Fruit fly (Drosophila melanogaster) whole organism, adult: ENCODE data around the gene sick.

Experiments
- CG11617 ChIP-seq: fragments of 200-800 bp; sonication (Bioruptor generic); optimal IDR thresholded peaks from 2 replicates; lab custom pipeline; 2017; ENCODE audit warnings: mild to moderate bottlenecking, missing biosample characterization, missing genetic modification reagents, missing genetic modification characterization
- CG12768 ChIP-seq: fragments of 200-800 bp; sonication (Bioruptor generic); optimal IDR thresholded peaks from 2 replicates; lab custom pipeline; 2017; ENCODE audit warnings: missing biosample characterization, missing genetic modification characterization, mild to moderate bottlenecking, moderate library complexity, missing genetic modification reagents
- CG14711 ChIP-seq: fragments of 200-800 bp; sonication (Bioruptor generic); optimal IDR thresholded peaks from 2 replicates; lab custom pipeline; 2018; ENCODE audit warnings: missing biosample characterization, mild to moderate bottlenecking, missing genetic modification characterization, moderate library complexity
- CG1620 ChIP-seq: fragments of 200-800 bp; sonication (Bioruptor generic); optimal IDR thresholded peaks from 2 replicates; lab custom pipeline; 2016; ENCODE audit warnings: missing biosample characterization, missing genetic modification characterization
- CG33017 ChIP-seq: fragments of 200-800 bp; sonication (Bioruptor generic); optimal IDR thresholded peaks from 2 replicates; lab custom pipeline; 2018; ENCODE audit warnings: missing biosample characterization, mild to moderate bottlenecking, missing genetic modification characterization, moderate library complexity
- CG5204 ChIP-seq: fragments of 200-800 bp; sonication (Bioruptor generic); optimal IDR thresholded peaks from 2 replicates; lab custom pipeline; 2016; ENCODE audit warnings: missing biosample characterization, missing genetic modification characterization
- CG7045 ChIP-seq: fragments of 200-800 bp; sonication (Bioruptor generic); optimal IDR thresholded peaks from 2 replicates; lab custom pipeline; 2017; ENCODE audit warnings: missing biosample characterization, mild to moderate bottlenecking, missing genetic modification characterization
- CG7101 ChIP-seq: fragments of 200-800 bp; sonication (Bioruptor generic); optimal IDR thresholded peaks from 2 replicates; lab custom pipeline; 2018; ENCODE audit warnings: missing biosample characterization, mild to moderate bottlenecking, missing genetic modification characterization, moderate library complexity
- Clk ChIP-seq: fragments of 200-800 bp; sonication (Bioruptor generic); optimal IDR thresholded peaks from 2 replicates; lab custom pipeline; 2017; ENCODE audit warnings: missing biosample characterization, missing genetic modification characterization
- Crg-1 ChIP-seq: fragments of 200-800 bp; sonication (Bioruptor generic); optimal IDR thresholded peaks from 2 replicates; lab custom pipeline; 2016; ENCODE audit warnings: missing biosample characterization, missing genetic modification characterization
- Hr96 ChIP-seq: fragments of 200-800 bp; sonication (Bioruptor generic); optimal IDR thresholded peaks from 2 replicates; lab custom pipeline; 2016; ENCODE audit warnings: missing biosample characterization, missing genetic modification characterization
- Mnt ChIP-seq: fragments of 200-800 bp; sonication (Bioruptor generic); optimal IDR thresholded peaks from 2 replicates; lab custom pipeline; 2016; ENCODE audit warnings: missing biosample characterization, mild to moderate bottlenecking, missing genetic modification characterization
- bab1 ChIP-seq: fragments of 200-800 bp; sonication (Bioruptor generic); optimal IDR thresholded peaks from 3 replicates; lab custom pipeline; 2019; ENCODE audit warnings: missing biosample characterization, mild to moderate bottlenecking, missing genetic modification characterization, moderate library complexity
- cic ChIP-seq: fragments of 200-800 bp; sonication (Bioruptor generic); optimal IDR thresholded peaks from 2 replicates; lab custom pipeline; 2017; ENCODE audit warnings: missing biosample characterization, mild to moderate bottlenecking, missing genetic modification characterization, moderate library complexity
- cnc ChIP-seq, 2 experiments: fragments of >200 bp; optimal IDR thresholded peaks; 2 replicates each; lab custom pipeline; 2017
- kay ChIP-seq: fragments of 200-800 bp; sonication (Bioruptor generic); peaks from one replicate; lab custom pipeline; 2016; ENCODE audit warnings: missing biosample characterization, missing genetic modification characterization, borderline replicate concordance
- ovo ChIP-seq: fragments of 200-800 bp; sonication (Bioruptor generic); optimal IDR thresholded peaks from 2 replicates; lab custom pipeline; 2016; ENCODE audit warnings: missing biosample characterization, missing genetic modification characterization
- pad ChIP-seq: fragments of 200-800 bp; sonication (Bioruptor generic); optimal IDR thresholded peaks from 3 replicates; lab custom pipeline; 2017; ENCODE audit warnings: missing biosample characterization, missing genetic modification characterization, mild to moderate bottlenecking, moderate library complexity, missing genetic modification reagents
- tj ChIP-seq: fragments of 200-800 bp; sonication (Bioruptor generic); optimal IDR thresholded peaks from 3 replicates; lab custom pipeline; 2017; ENCODE audit warnings: missing biosample characterization, mild to moderate bottlenecking, missing genetic modification characterization, moderate library complexity
- toe ChIP-seq: fragments of 200-800 bp; sonication (Bioruptor generic); optimal IDR thresholded peaks from 2 replicates; lab custom pipeline; 2016; ENCODE audit warnings: missing biosample characterization, missing genetic modification characterization

The sick gene

dm6 chr2L:19952221-19952620 lies 156.1 kb downstream of the sick start:
- TF ChIP-seq cnc (optimal IDR thresholded peaks at IDR 0.05; lab: Kevin White, UChicago), result no peak
- TF ChIP-seq CG5204 (GFP tag; lab: Kevin White, UChicago), result no peak
- TF ChIP-seq CG7101, result no peak
- TF ChIP-seq Mnt, result no peak
- no peak for TF ChIP-seq CG1620

DNA sequence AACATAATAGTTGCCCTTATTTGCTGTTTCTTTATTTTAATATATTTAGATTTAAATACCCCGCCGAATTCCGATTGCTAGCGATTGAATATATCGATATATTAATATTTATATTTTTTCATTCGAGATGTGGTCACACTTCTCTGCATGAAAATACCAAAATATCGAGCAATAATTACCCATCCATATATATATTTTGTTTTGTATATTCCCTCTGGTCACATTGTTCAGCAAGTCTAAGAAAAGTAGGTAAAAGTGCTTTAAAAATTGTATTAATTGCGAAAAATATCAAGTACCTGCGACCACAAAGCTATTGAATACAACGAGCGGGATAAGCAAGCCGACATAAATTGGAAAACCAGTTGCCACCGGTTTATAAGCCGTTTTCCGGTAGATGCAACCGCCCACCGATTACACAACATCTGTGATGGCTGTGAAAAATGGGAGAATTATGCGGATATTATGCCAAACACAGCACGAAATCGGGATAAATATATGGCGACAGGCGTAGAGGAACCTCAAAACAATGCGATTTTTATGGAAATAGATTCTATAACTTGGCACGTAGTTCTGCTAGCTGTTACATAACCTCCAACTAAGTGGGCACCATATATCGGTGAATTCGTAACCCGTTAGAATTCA lies 162.5 kb downstream of the sick start, which contains the start of gene COX4:
Gene COX4 (plus strand): TSS at position 194 of the 642 bp plus-strand sequence.
- TF ChIP-seq bab1 (GFP tag; lab: Kevin White, UChicago) (peak; percentile 20), CG1620 (no peak), ovo (peak; percentile 48)

dm6 chr2L:19960930-19961329 lies 164.8 kb downstream of the sick start, which contains the start of gene CG34051:
Gene CG34051 (minus strand): TSS chr2L:19961030.
- TF ChIP-seq cnc (optimal IDR thresholded peaks at IDR 0.05; lab: Kevin White, UChicago) (no peak), Clk (no peak), tj (GFP tag; lab: Kevin White, UChicago) (no peak), cic (no peak), kay (GFP tag; lab: Kevin White, UChicago) (no peak), CG1620 (no peak), Crg-1 (GFP tag; lab: Kevin White, UChicago) (no peak), Hr96 (no peak), Mnt (no peak), CG7045 (GFP tag; lab: Kevin White, UChicago) (no peak), pad (GFP tag; lab: Kevin White, UChicago) (no peak), CG5204 (GFP tag; lab: Kevin White, UChicago) (no peak), ovo (no peak), toe (GFP tag; lab: Kevin White, UChicago) (no peak), bab1 (GFP tag; lab: Kevin White, UChicago) (no peak), CG14711 (tag; lab: Kevin White, UChicago) (no peak), CG11617 (GFP tag; lab: Kevin White, UChicago) (no peak)

dm6 chr2L:19961585-19961984 lies 165.4 kb downstream of the sick start, which contains the start of gene CG42866:
Gene CG42866 (minus strand): TSS chr2L:19961685.
- no peak for TF ChIP-seq CG7045 (GFP tag; lab: Kevin White, UChicago)
- no peak for TF ChIP-seq cnc (optimal IDR thresholded peaks at IDR 0.05; lab: Kevin White, UChicago)
- TF ChIP-seq CG11617 (GFP tag; lab: Kevin White, UChicago), result no peak
- TF ChIP-seq CG1620, result no peak
- TF ChIP-seq ovo, result no peak
- TF ChIP-seq bab1 (GFP tag; lab: Kevin White, UChicago), result no peak

- TF ChIP-seq Hr96, result no peak
- no peak for TF ChIP-seq CG11617 (GFP tag; lab: Kevin White, UChicago)
- no peak for TF ChIP-seq cnc (optimal IDR thresholded peaks at IDR 0.05; lab: Kevin White, UChicago)
- no peak for TF ChIP-seq bab1 (GFP tag; lab: Kevin White, UChicago)
- no peak for TF ChIP-seq Clk
- TF ChIP-seq ovo, result no peak
- TF ChIP-seq CG33017, result no peak
- no peak for TF ChIP-seq tj (GFP tag; lab: Kevin White, UChicago)
- TF ChIP-seq Mnt, result no peak
- no peak for TF ChIP-seq cic
- TF ChIP-seq Crg-1 (GFP tag; lab: Kevin White, UChicago), result no peak
These were observed 166.1 kb downstream of the sick start, which contains the start of the genes CG13965 and CG16772 for dm6 chr2L:19962252-19962729. Gene CG13965 (minus strand): TSS chr2L:19962352. Gene CG16772 (plus strand): TSS chr2L:19962679.

- no peak for TF ChIP-seq Mnt
- no peak for TF ChIP-seq cic
- TF ChIP-seq CG14711 (tag; lab: Kevin White, UChicago), result no peak
- TF ChIP-seq CG1620, result no peak
- TF ChIP-seq ovo, result no peak
- TF ChIP-seq toe (GFP tag; lab: Kevin White, UChicago), result no peak
- no peak for TF ChIP-seq tj (GFP tag; lab: Kevin White, UChicago)
- TF ChIP-seq CG33017, result no peak
- no peak for TF ChIP-seq kay (GFP tag; lab: Kevin White, UChicago)
- TF ChIP-seq CG7045 (GFP tag; lab: Kevin White, UChicago), result no peak
- TF ChIP-seq Hr96, result no peak
- TF ChIP-seq bab1 (GFP tag; lab: Kevin White, UChicago), result no peak
- TF ChIP-seq Clk, result no peak
- TF ChIP-seq Crg-1 (GFP tag; lab: Kevin White, UChicago), result no peak
- TF ChIP-seq CG12768 (GFP tag; lab: Kevin White, UChicago), result no peak
- no peak for TF ChIP-seq CG7101
- no peak for TF ChIP-seq cnc (optimal IDR thresholded peaks at IDR 0.05; lab: Kevin White, UChicago)
- TF ChIP-seq CG11617 (GFP tag; lab: Kevin White, UChicago), result no peak
- no peak for TF ChIP-seq pad (GFP tag; lab: Kevin White, UChicago)
- no peak for TF ChIP-seq CG5204 (GFP tag; lab: Kevin White, UChicago)
These were observed 167.7 kb downstream of the sick start, which contains the start of gene CG10680 for dm6 chr2L:19963836-19964235. Gene CG10680 (plus strand): TSS chr2L:19964136.

- TF ChIP-seq CG5204 (GFP tag; lab: Kevin White, UChicago) (no peak), Clk (no peak), CG7101 (no peak), CG1620 (no peak)
These were observed 170.2 kb downstream of the sick start, which contains the start of gene OS9 for dm6 chr2L:19966410-19966809. Gene OS9 (minus strand): TSS chr2L:19966510.
